Worm (Caenorhabditis elegans) whole organism, mixed stage, embryonic: ENCODE measurements around the gene F26F4.2.

ENCODE experiments used
- M03D4.4 ChIP-seq: sonication (generic microtip); optimal IDR thresholded peaks from 2 replicates; lab custom pipeline; 2017; ENCODE audit warnings: mild to moderate bottlenecking, missing genetic modification characterization, missing compliant biosample characterization
- bed-3 ChIP-seq: fragments of 200-800 bp; sonication (Bioruptor generic); optimal IDR thresholded peaks from 3 replicates; lab custom pipeline; 2018; ENCODE audit warnings: mild to moderate bottlenecking, missing genetic modification characterization, moderate library complexity, missing compliant biosample characterization
- blmp-1 ChIP-seq: fragments of 150-350 bp; optimal IDR thresholded peaks from 2 replicates; lab custom pipeline; 2014; ENCODE audit warnings: missing biosample characterization, missing genetic modification characterization
- ceh-39 ChIP-seq: fragments of 150-350 bp; optimal IDR thresholded peaks from 2 replicates; lab custom pipeline; 2014; ENCODE audit warnings: missing biosample characterization, missing genetic modification characterization
- ceh-43 ChIP-seq: fragments of 200-800 bp; sonication (Bioruptor generic); optimal IDR thresholded peaks from 2 replicates; lab custom pipeline; 2018; ENCODE audit warnings: mild to moderate bottlenecking, missing genetic modification characterization, moderate library complexity, missing compliant biosample characterization
- ceh-83 ChIP-seq: fragments of 200-800 bp; sonication (Bioruptor generic); optimal IDR thresholded peaks from 2 replicates; lab custom pipeline; 2018; ENCODE audit warnings: mild to moderate bottlenecking, missing genetic modification characterization, missing compliant biosample characterization
- ces-1 ChIP-seq: fragments of 150-350 bp; optimal IDR thresholded peaks from 2 replicates; lab custom pipeline; 2014; ENCODE audit warnings: missing biosample characterization, missing genetic modification reagents, missing genetic modification characterization
- cnd-1 ChIP-seq: fragments of 200-800 bp; sonication (Bioruptor generic); optimal IDR thresholded peaks from 2 replicates; lab custom pipeline; 2018; ENCODE audit warnings: mild to moderate bottlenecking, missing genetic modification characterization, missing compliant biosample characterization
- drap-1 ChIP-seq: fragments of 200-800 bp; sonication (Bioruptor generic); optimal IDR thresholded peaks from 3 replicates; lab custom pipeline; 2018; ENCODE audit warnings: mild to moderate bottlenecking, missing genetic modification characterization, missing compliant biosample characterization
- elt-1 ChIP-seq: sonication (generic microtip); optimal IDR thresholded peaks from 2 replicates; lab custom pipeline; 2017; ENCODE audit warnings: missing genetic modification characterization, mild to moderate bottlenecking, missing compliant biosample characterization, antibody characterized with exemption, moderate library complexity, borderline replicate concordance; ENCODE audit not compliant: insufficient read depth
- elt-3 ChIP-seq: fragments of 150-350 bp; optimal IDR thresholded peaks from 2 replicates; lab custom pipeline; 2014; ENCODE audit warnings: missing biosample characterization, missing genetic modification characterization
- flh-1 ChIP-seq: fragments of 200-800 bp; sonication (Bioruptor generic); optimal IDR thresholded peaks from 2 replicates; lab custom pipeline; 2018; ENCODE audit warnings: mild to moderate bottlenecking, missing genetic modification characterization, moderate library complexity, missing compliant biosample characterization
- ham-2 ChIP-seq: fragments of 200-800 bp; sonication (Bioruptor generic); optimal IDR thresholded peaks from 2 replicates; lab custom pipeline; 2018; ENCODE audit warnings: mild to moderate bottlenecking, missing genetic modification characterization, missing compliant biosample characterization
- hlh-1 ChIP-seq: fragments of 150-350 bp; optimal IDR thresholded peaks from 2 replicates; lab custom pipeline; 2014; ENCODE audit warnings: missing biosample characterization, missing genetic modification reagents, missing genetic modification characterization
- lin-13 ChIP-seq: fragments of 150-350 bp; optimal IDR thresholded peaks from 2 replicates; lab custom pipeline; 2014; ENCODE audit warnings: missing biosample characterization, missing genetic modification characterization
- lin-32 ChIP-seq: fragments of 200-800 bp; sonication (Bioruptor generic); optimal IDR thresholded peaks from 2 replicates; lab custom pipeline; 2018; ENCODE audit warnings: mild to moderate bottlenecking, missing genetic modification characterization, missing compliant biosample characterization
- lsy-2 ChIP-seq: fragments of 150-350 bp; optimal IDR thresholded peaks from 2 replicates; lab custom pipeline; 2014; ENCODE audit warnings: missing biosample characterization, missing genetic modification characterization
- mab-5 ChIP-seq: fragments of 150-350 bp; optimal IDR thresholded peaks from 2 replicates; lab custom pipeline; 2014; ENCODE audit warnings: missing biosample characterization, missing genetic modification characterization
- mep-1 ChIP-seq: fragments of 150-350 bp; optimal IDR thresholded peaks from 2 replicates; lab custom pipeline; 2017; ENCODE audit warnings: missing biosample characterization, missing genetic modification reagents, missing genetic modification characterization, inconsistent platforms
- mls-2 ChIP-seq: sonication (generic microtip); optimal IDR thresholded peaks from 2 replicates; lab custom pipeline; 2016; ENCODE audit warnings: mild to moderate bottlenecking, missing genetic modification characterization, moderate library complexity, missing compliant biosample characterization
- nhr-12 ChIP-seq: fragments of 150-350 bp; optimal IDR thresholded peaks from 2 replicates; lab custom pipeline; 2014; ENCODE audit warnings: missing biosample characterization, missing genetic modification characterization
- nhr-2 ChIP-seq: fragments of 150-350 bp; optimal IDR thresholded peaks from 2 replicates; lab custom pipeline; 2014; ENCODE audit warnings: missing biosample characterization, missing genetic modification characterization
- nhr-237 ChIP-seq: fragments of 150-350 bp; optimal IDR thresholded peaks from 2 replicates; lab custom pipeline; 2014; ENCODE audit warnings: missing biosample characterization, missing genetic modification characterization
- nhr-28 ChIP-seq: fragments of 150-350 bp; optimal IDR thresholded peaks from 2 replicates; lab custom pipeline; 2014; ENCODE audit warnings: missing biosample characterization, missing genetic modification characterization
- nhr-76 ChIP-seq: sonication (generic microtip); optimal IDR thresholded peaks from 2 replicates; lab custom pipeline; 2017; ENCODE audit warnings: missing biosample characterization, missing genetic modification characterization
- pha-4 ChIP-seq: fragments of 150-350 bp; optimal IDR thresholded peaks from 2 replicates; lab custom pipeline; 2018; ENCODE audit warnings: missing biosample characterization, missing genetic modification reagents, missing genetic modification characterization
- sem-2 ChIP-seq: fragments of 200-800 bp; sonication (Bioruptor generic); optimal IDR thresholded peaks from 2 replicates; lab custom pipeline; 2018; ENCODE audit warnings: mild to moderate bottlenecking, missing genetic modification characterization, missing compliant biosample characterization
- snpc-4 ChIP-seq: fragments of 150-350 bp; optimal IDR thresholded peaks from 2 replicates; lab custom pipeline; 2014; ENCODE audit warnings: missing biosample characterization, missing genetic modification characterization
- sptf-1 ChIP-seq: sonication (generic microtip); optimal IDR thresholded peaks from 2 replicates; lab custom pipeline; 2017; ENCODE audit warnings: mild to moderate bottlenecking, missing genetic modification characterization, moderate library complexity, missing compliant biosample characterization
- tbx-8 ChIP-seq: fragments of 200-800 bp; sonication (Bioruptor generic); optimal IDR thresholded peaks from 2 replicates; lab custom pipeline; 2018; ENCODE audit warnings: mild to moderate bottlenecking, missing genetic modification characterization, moderate library complexity, missing compliant biosample characterization
- unc-120 ChIP-seq: sonication (generic microtip); optimal IDR thresholded peaks from 2 replicates; lab custom pipeline; 2017; ENCODE audit warnings: missing genetic modification characterization, missing compliant biosample characterization; ENCODE audit not compliant: poor library complexity, severe bottlenecking
- unc-39 ChIP-seq: fragments of 150-350 bp; optimal IDR thresholded peaks from 2 replicates; lab custom pipeline; 2014; ENCODE audit warnings: missing biosample characterization, missing genetic modification characterization
- unc-62 ChIP-seq: fragments of 150-350 bp; optimal IDR thresholded peaks from 2 replicates; lab custom pipeline; 2014; ENCODE audit warnings: missing biosample characterization, missing genetic modification reagents, missing genetic modification characterization
- zip-8 ChIP-seq: fragments of 150-350 bp; optimal IDR thresholded peaks from 2 replicates; lab custom pipeline; 2014; ENCODE audit warnings: missing biosample characterization, missing genetic modification characterization
- ztf-11 ChIP-seq: fragments of 150-350 bp; optimal IDR thresholded peaks from 2 replicates; lab custom pipeline; 2014; ENCODE audit warnings: missing biosample characterization, missing genetic modification characterization

Gene F26F4.2

DNA sequence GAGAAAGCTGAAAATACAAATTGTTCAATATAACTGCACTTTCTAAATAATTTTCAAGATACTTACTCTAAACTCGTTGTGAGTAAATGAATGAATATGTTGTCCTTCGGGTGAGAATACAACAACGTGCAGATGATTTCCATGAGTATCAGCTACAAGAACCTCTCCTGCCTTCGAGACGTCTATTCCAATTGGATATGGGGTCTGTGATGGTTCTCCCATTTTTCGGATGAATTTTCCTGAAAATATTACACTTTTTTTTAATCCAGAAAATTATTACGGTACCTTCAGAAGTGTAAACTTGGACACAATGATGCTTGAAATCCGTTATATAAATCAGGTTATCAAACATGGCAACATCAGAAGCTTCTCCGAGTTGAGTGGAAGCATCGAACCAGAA is 15.7 kb upstream of the F26F4.2 start:
- TF ChIP-seq nhr-76 (tag; lab: Kevin White, UChicago) (no peak), M03D4.4 (tag; lab: Kevin White, UChicago) (no peak), ztf-11 (no peak), unc-62 (GFP tag; lab: Kevin White, UChicago) (no peak), tbx-8 (no peak), flh-1 (GFP tag; lab: Kevin White, UChicago) (no peak), sptf-1 (tag; lab: Kevin White, UChicago) (no peak), ceh-43 (no peak), ceh-39 (no peak), unc-39 (no peak), snpc-4 (tag; lab: Kevin White, UChicago) (no peak), mab-5 (tag; lab: Kevin White, UChicago) (no peak), elt-1 (tag; lab: Kevin White, UChicago) (no peak), mls-2 (tag; lab: Kevin White, UChicago) (no peak), mep-1 (no peak), unc-120 (tag; lab: Kevin White, UChicago) (no peak), sem-2 (GFP tag; lab: Kevin White, UChicago) (no peak), pha-4 (tag; lab: Kevin White, UChicago) (no peak), hlh-1 (tag; lab: Kevin White, UChicago) (no peak)

DNA sequence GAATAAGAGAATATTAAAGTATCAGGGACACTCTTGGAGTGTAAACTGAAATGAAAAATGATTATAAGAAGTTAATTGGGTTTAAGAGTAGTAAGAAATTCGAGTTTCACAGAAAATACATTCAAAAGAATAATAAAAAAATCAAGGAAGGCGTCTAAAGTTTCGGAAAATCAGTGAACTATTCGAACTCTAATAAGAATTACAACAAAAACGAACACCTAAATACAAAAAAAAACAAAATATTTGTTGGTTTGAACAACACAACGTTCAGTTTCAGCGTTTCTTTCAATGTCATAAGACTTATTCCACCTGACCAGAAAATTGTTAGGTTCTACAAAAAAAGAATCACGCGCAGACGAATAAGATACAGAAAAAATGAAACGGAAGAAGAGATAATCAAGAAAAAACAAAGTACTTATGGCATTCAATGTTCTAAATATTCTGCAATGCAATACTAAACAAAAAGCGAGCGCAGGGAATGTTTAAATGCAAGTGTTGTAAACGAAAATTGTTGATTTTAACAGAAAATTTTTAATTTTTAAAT is 11.9 kb upstream of the F26F4.2 start, which contains the start of gene nhl-2:
Gene nhl-2, minus strand, starts transcription at position 51 of the 544 bp plus-strand sequence.
- no peak for TF ChIP-seq ham-2 (GFP tag; lab: Kevin White, UChicago)
- TF ChIP-seq zip-8 (tag; lab: Kevin White, UChicago): no peak
- no peak for TF ChIP-seq snpc-4 (tag; lab: Kevin White, UChicago)
- no peak for TF ChIP-seq unc-39
- no peak for TF ChIP-seq elt-3 (tag; lab: Kevin White, UChicago)
- TF ChIP-seq ces-1 (GFP tag; lab: Kevin White, UChicago): no peak
- TF ChIP-seq cnd-1 (tag; lab: Kevin White, UChicago): no peak
- TF ChIP-seq mab-5 (tag; lab: Kevin White, UChicago): no peak
- no peak for TF ChIP-seq unc-62 (GFP tag; lab: Kevin White, UChicago)
- TF ChIP-seq mls-2 (tag; lab: Kevin White, UChicago): no peak
- no peak for TF ChIP-seq ceh-43
- no peak for TF ChIP-seq flh-1 (GFP tag; lab: Kevin White, UChicago)
- TF ChIP-seq blmp-1 (tag; lab: Kevin White, UChicago): no peak
- no peak for TF ChIP-seq mep-1
- TF ChIP-seq nhr-12 (tag; lab: Kevin White, UChicago): no peak
- TF ChIP-seq, all 35 proteins: peak for 0

DNA sequence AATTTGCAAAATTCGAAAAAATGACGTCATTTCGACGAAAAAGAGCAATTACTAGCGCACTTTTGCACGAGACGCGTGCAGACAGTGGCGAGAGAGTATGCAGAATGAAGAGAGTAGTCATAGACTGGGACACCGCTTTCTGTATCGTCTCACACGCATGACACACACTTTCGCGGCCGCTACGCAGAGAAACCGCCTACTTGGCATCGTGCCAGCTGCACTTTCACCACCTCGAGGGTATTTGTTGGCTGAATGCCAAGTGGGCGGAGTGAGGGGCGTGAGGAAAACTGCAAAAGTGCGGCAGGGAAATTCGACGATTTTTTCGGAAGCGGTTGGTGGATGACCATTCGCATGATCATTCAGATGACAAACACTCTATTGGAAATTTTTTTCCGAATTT is 11.3 kb upstream of the F26F4.2 start:
- no peak for TF ChIP-seq flh-1 (GFP tag; lab: Kevin White, UChicago)
- TF ChIP-seq zip-8 (tag; lab: Kevin White, UChicago): peak; percentile 42
- TF ChIP-seq bed-3: no peak
- TF ChIP-seq sem-2 (GFP tag; lab: Kevin White, UChicago): no peak
- peak; percentile 41 for TF ChIP-seq tbx-8
- TF ChIP-seq pha-4 (tag; lab: Kevin White, UChicago): peak; percentile 98
- TF ChIP-seq ces-1 (GFP tag; lab: Kevin White, UChicago): peak; percentile 84
- TF ChIP-seq lsy-2 (tag; lab: Kevin White, UChicago): peak; percentile 88
- TF ChIP-seq ceh-83 (GFP tag; lab: Kevin White, UChicago): no peak
- TF ChIP-seq snpc-4 (tag; lab: Kevin White, UChicago): no peak
- peak; percentile 91 for TF ChIP-seq ztf-11
- peak; percentile 52 for TF ChIP-seq ceh-43
- peak; percentile 84 for TF ChIP-seq hlh-1 (tag; lab: Kevin White, UChicago)
- peak; percentile 47 for TF ChIP-seq unc-39
- peak; percentile 92 for TF ChIP-seq ham-2 (GFP tag; lab: Kevin White, UChicago)
- peak; percentile 85 for TF ChIP-seq ceh-39
- peak; percentile 88 for TF ChIP-seq sptf-1 (tag; lab: Kevin White, UChicago)
- peak; percentile 96 for TF ChIP-seq mep-1
- TF ChIP-seq nhr-28 (tag; lab: Kevin White, UChicago): no peak
- peak; percentile 97 for TF ChIP-seq nhr-237
- TF ChIP-seq cnd-1 (tag; lab: Kevin White, UChicago): peak; percentile 86
- peak; percentile 30 for TF ChIP-seq lin-32
- peak; percentile 91 for TF ChIP-seq lin-13 (tag; lab: Kevin White, UChicago)
- peak; percentile 89 for TF ChIP-seq blmp-1 (tag; lab: Kevin White, UChicago)
- TF ChIP-seq elt-1 (tag; lab: Kevin White, UChicago): no peak
- TF ChIP-seq nhr-76 (tag; lab: Kevin White, UChicago): peak; percentile 29
- peak; percentile 69 for TF ChIP-seq elt-3 (tag; lab: Kevin White, UChicago)
- TF ChIP-seq mls-2 (tag; lab: Kevin White, UChicago): peak; percentile 83
- TF ChIP-seq mab-5 (tag; lab: Kevin White, UChicago): peak; percentile 61
- peak; percentile 95 for TF ChIP-seq unc-62 (GFP tag; lab: Kevin White, UChicago)
- peak; percentile 89 for TF ChIP-seq unc-120 (tag; lab: Kevin White, UChicago)
- TF ChIP-seq drap-1 (GFP tag; lab: Kevin White, UChicago): peak; percentile 84
- peak; percentile 50 for TF ChIP-seq nhr-2 (tag; lab: Kevin White, UChicago)
- TF ChIP-seq M03D4.4 (tag; lab: Kevin White, UChicago): peak; percentile 86
- TF ChIP-seq nhr-12 (tag; lab: Kevin White, UChicago): peak; percentile 72
